Fruit fly (Drosophila melanogaster) whole organism, wandering third instar larva: ENCODE measurements around the gene pelo.

Source experiments
- Myc ChIP-seq: fragments of >200 bp; optimal IDR thresholded peaks from 2 replicates; lab custom pipeline; 2017
- OdsH ChIP-seq: fragments of 200-800 bp; sonication (Bioruptor generic); optimal IDR thresholded peaks from 2 replicates; lab custom pipeline; 2016; ENCODE audit warnings: missing biosample characterization, mild to moderate bottlenecking, missing genetic modification characterization
- Sp1 ChIP-seq: fragments of 200-800 bp; sonication (Bioruptor generic); optimal IDR thresholded peaks from 3 replicates; lab custom pipeline; 2019; ENCODE audit warnings: missing biosample characterization, mild to moderate bottlenecking, missing genetic modification characterization, moderate library complexity
- Vsx2 ChIP-seq: fragments of 200-300, 225-300 bp; sonication (Bioruptor generic); optimal IDR thresholded peaks from 2 replicates; lab custom pipeline; 2018; ENCODE audit warnings: missing biosample characterization, missing genetic modification characterization; ENCODE audit not compliant: partially characterized antibody
- h ChIP-seq: fragments of 200-800 bp; sonication (Bioruptor generic); optimal IDR thresholded peaks from 3 replicates; lab custom pipeline; 2016; ENCODE audit warnings: missing biosample characterization, mild to moderate bottlenecking, missing genetic modification characterization
- pan ChIP-seq: fragments of >200 bp; optimal IDR thresholded peaks from 2 replicates; lab custom pipeline; 2017

- TF ChIP-seq Vsx2 = no peak
- TF ChIP-seq Myc (lab: Kevin White, UChicago) = no peak
- TF ChIP-seq Sp1 = no peak
- peak; percentile 24 for TF ChIP-seq h (GFP tag; lab: Kevin White, UChicago)
- TF ChIP-seq OdsH (GFP tag; lab: Kevin White, UChicago) = no peak
- TF ChIP-seq pan = no peak
Observed at dm6 chr2L:9728791-9729190, 28.2 kb downstream of the pelo start.
